Fruit fly (Drosophila melanogaster) whole organism, embryonic: ENCODE results near the gene CG4991.
A peak's percentile ranks its signal among the peaks of the same experiment; 100 is the strongest.

Experiments used
- CG12236 ChIP-seq: fragments of 200-800 bp; sonication (Bioruptor generic); optimal IDR thresholded peaks from 2 replicates; lab custom pipeline; 2016; ENCODE audit warnings: missing biosample characterization, missing genetic modification characterization
- CG12769 ChIP-seq: fragments of 200-800 bp; sonication (Bioruptor generic); optimal IDR thresholded peaks from 2 replicates; lab custom pipeline; 2019; ENCODE audit warnings: missing biosample characterization, mild to moderate bottlenecking, missing genetic modification characterization, moderate library complexity
- CG13424 ChIP-seq: fragments of 200-800 bp; sonication (Bioruptor generic); optimal IDR thresholded peaks from 2 replicates; lab custom pipeline; 2019; ENCODE audit warnings: missing biosample characterization, mild to moderate bottlenecking, missing genetic modification characterization, moderate library complexity
- CG14050 ChIP-seq: fragments of 200-800 bp; sonication (Bioruptor generic); IDR thresholded peaks from 3 replicates; pipeline ENCODE4 v1.3.6; 2022; ENCODE audit warnings: missing biosample characterization, missing genetic modification characterization
- CG14965 ChIP-seq: fragments of 200-800 bp; sonication (Bioruptor generic); optimal IDR thresholded peaks from 2 replicates; lab custom pipeline; 2016; ENCODE audit warnings: missing biosample characterization, missing genetic modification characterization, borderline replicate concordance
- CG1529 ChIP-seq: fragments of 200-800 bp; sonication (Bioruptor generic); optimal IDR thresholded peaks from 3 replicates; lab custom pipeline; 2018; ENCODE audit warnings: missing biosample characterization, missing genetic modification characterization
- CG15601 ChIP-seq: fragments of 200-800 bp; sonication (Bioruptor generic); optimal IDR thresholded peaks from 3 replicates; lab custom pipeline; 2019; ENCODE audit warnings: missing biosample characterization, mild to moderate bottlenecking, missing genetic modification characterization, moderate library complexity
- CG16779 ChIP-seq: fragments of 200-800 bp; sonication (Bioruptor generic); IDR thresholded peaks from 2 replicates; pipeline ENCODE4 v1.3.6; 2022; ENCODE audit warnings: missing biosample characterization, missing genetic modification characterization
- CG2120 ChIP-seq: fragments of 200-800 bp; sonication (Bioruptor generic); optimal IDR thresholded peaks from 3 replicates; lab custom pipeline; 2016; ENCODE audit warnings: missing biosample characterization, missing genetic modification characterization
- CG3281 ChIP-seq: fragments of 200-800 bp; sonication (Bioruptor generic); optimal IDR thresholded peaks from 3 replicates; lab custom pipeline; 2017; ENCODE audit warnings: missing biosample characterization, mild to moderate bottlenecking, missing genetic modification characterization
- CG33213 ChIP-seq: fragments of 200-800 bp; sonication (Bioruptor generic); optimal IDR thresholded peaks from 3 replicates; lab custom pipeline; 2016; ENCODE audit warnings: missing biosample characterization, missing genetic modification characterization
- CG3847 ChIP-seq: fragments of 200-800 bp; sonication (Bioruptor generic); IDR thresholded peaks from 2 replicates; pipeline ENCODE4 v1.3.6; 2022; ENCODE audit warnings: missing biosample characterization, missing genetic modification characterization
- CG6683 ChIP-seq: fragments of 200-800 bp; sonication (Bioruptor generic); optimal IDR thresholded peaks from 2 replicates; lab custom pipeline; 2017; ENCODE audit warnings: missing biosample characterization, mild to moderate bottlenecking, missing genetic modification characterization, missing genetic modification reagents
- CG6689 ChIP-seq: fragments of 200-800 bp; sonication (Bioruptor generic); IDR thresholded peaks from 2 replicates; pipeline ENCODE4 v1.3.6; 2022; ENCODE audit warnings: missing biosample characterization, missing genetic modification characterization
- CG7745 ChIP-seq: fragments of 200-800 bp; sonication (Bioruptor generic); optimal IDR thresholded peaks from 2 replicates; lab custom pipeline; 2018; ENCODE audit warnings: missing biosample characterization, mild to moderate bottlenecking, missing genetic modification characterization, moderate library complexity
- CG9437 ChIP-seq: fragments of 200-800 bp; sonication (Bioruptor generic); optimal IDR thresholded peaks from 2 replicates; lab custom pipeline; 2018; ENCODE audit warnings: missing biosample characterization, mild to moderate bottlenecking, missing genetic modification characterization
- CG9797 ChIP-seq: fragments of 200-800 bp; sonication (Bioruptor generic); optimal IDR thresholded peaks from 3 replicates; lab custom pipeline; 2018; ENCODE audit warnings: missing biosample characterization, mild to moderate bottlenecking, missing genetic modification characterization
- Dp ChIP-seq: fragments of 200-800 bp; sonication (Bioruptor generic); optimal IDR thresholded peaks from 2 replicates; lab custom pipeline; 2018; ENCODE audit warnings: missing biosample characterization, mild to moderate bottlenecking, missing genetic modification characterization, moderate library complexity
- Fer2 ChIP-seq: fragments of 200-800 bp; sonication (Bioruptor generic); optimal IDR thresholded peaks from 2 replicates; lab custom pipeline; 2018; ENCODE audit warnings: missing biosample characterization, mild to moderate bottlenecking, missing genetic modification characterization, moderate library complexity
- Gsc ChIP-seq: fragments of 200-800 bp; sonication (Bioruptor generic); IDR thresholded peaks from 2 replicates; pipeline ENCODE4 v1.3.6; 2022; ENCODE audit warnings: missing biosample characterization, missing genetic modification characterization
- Med ChIP-seq: fragments of 200-800 bp; sonication (Bioruptor generic); peaks from one replicate; lab custom pipeline; 2016; ENCODE audit warnings: missing biosample characterization, missing genetic modification characterization, mild to moderate bottlenecking, inconsistent platforms, moderate library complexity
- Myb ChIP-seq: fragments of 200-800 bp; sonication (Bioruptor generic); optimal IDR thresholded peaks from 2 replicates; lab custom pipeline; 2016; ENCODE audit warnings: missing biosample characterization, missing genetic modification characterization
- Oaz ChIP-seq: fragments of 200-800 bp; sonication (Bioruptor generic); IDR thresholded peaks from 2 replicates; pipeline ENCODE4 v1.3.6; 2022; ENCODE audit warnings: missing biosample characterization, missing genetic modification characterization
- Opbp ChIP-seq: fragments of 200-800 bp; sonication (Bioruptor generic); IDR thresholded peaks from 3 replicates; pipeline ENCODE4 v1.3.6; 2022; ENCODE audit warnings: missing biosample characterization, missing genetic modification characterization; ENCODE audit not compliant: partially characterized antibody
- Pdp1 ChIP-seq, 2 experiments: fragments of 200-800 bp; sonication (Bioruptor generic); optimal IDR thresholded peaks; 3 replicates each; lab custom pipeline; 2016; ENCODE audit warnings: missing biosample characterization in 2 of 2, missing genetic modification characterization in 2 of 2, mild to moderate bottlenecking in 1 of 2, moderate library complexity in 1 of 2
- Ravus ChIP-seq: fragments of 200-800 bp; sonication (Bioruptor generic); IDR thresholded peaks from 2 replicates; pipeline ENCODE4 v1.3.6; 2022; ENCODE audit warnings: missing biosample characterization, missing genetic modification characterization
- Side ChIP-seq: fragments of 200-800 bp; sonication (Bioruptor generic); optimal IDR thresholded peaks from 2 replicates; lab custom pipeline; 2016; ENCODE audit warnings: missing biosample characterization, missing genetic modification characterization
- YL-1 ChIP-seq: fragments of 200-800 bp; sonication (Bioruptor generic); optimal IDR thresholded peaks from 3 replicates; lab custom pipeline; 2017; ENCODE audit warnings: missing biosample characterization, mild to moderate bottlenecking, missing genetic modification characterization
- ase ChIP-seq: fragments of 200-800 bp; sonication (Bioruptor generic); IDR thresholded peaks from 3 replicates; pipeline ENCODE4 v1.3.6; 2022; ENCODE audit warnings: missing biosample characterization, missing genetic modification characterization
- bsh ChIP-seq, 2 experiments: fragments of 200-800 bp; sonication (Bioruptor generic); optimal IDR thresholded peaks; 2 replicates each; lab custom pipeline; 2017 to 2018; ENCODE audit warnings: mild to moderate bottlenecking in 2 of 2, missing biosample characterization in 2 of 2, missing genetic modification characterization in 2 of 2, moderate library complexity in 1 of 2
- caup ChIP-seq: fragments of 200-800 bp; sonication (Bioruptor generic); optimal IDR thresholded peaks from 3 replicates; lab custom pipeline; 2017; ENCODE audit warnings: missing biosample characterization, mild to moderate bottlenecking, missing genetic modification characterization, moderate library complexity; ENCODE audit not compliant: severe bottlenecking
- chm ChIP-seq: fragments of 200-800 bp; sonication (Bioruptor generic); IDR thresholded peaks from 2 replicates; pipeline ENCODE4 v1.3.6; 2022; ENCODE audit warnings: missing biosample characterization, missing genetic modification characterization
- gcm ChIP-seq: fragments of 200-800 bp; sonication (Bioruptor generic); optimal IDR thresholded peaks from 2 replicates; lab custom pipeline; 2019; ENCODE audit warnings: missing biosample characterization, mild to moderate bottlenecking, missing genetic modification characterization, moderate library complexity
- lola ChIP-seq, 3 experiments: fragments of >200 bp in 2 of 3; fragments of 200-800 bp in 1 of 3; sonication (Bioruptor generic) in 1 of 3; optimal IDR thresholded peaks; 2 replicates each; lab custom pipeline; 2017 to 2019; ENCODE audit warnings: missing biosample characterization in 3 of 3, missing genetic modification characterization in 3 of 3, mild to moderate bottlenecking in 1 of 3, moderate library complexity in 1 of 3
- pnt ChIP-seq: fragments of 200-800 bp; sonication (Bioruptor generic); optimal IDR thresholded peaks from 3 replicates; lab custom pipeline; 2016; ENCODE audit warnings: missing biosample characterization, missing genetic modification characterization
- pum ChIP-seq: fragments of 200-800 bp; sonication (Bioruptor generic); optimal IDR thresholded peaks from 2 replicates; lab custom pipeline; 2016; ENCODE audit warnings: missing biosample characterization, missing genetic modification characterization
- row ChIP-seq: fragments of 200-800 bp; sonication (Bioruptor generic); IDR thresholded peaks from 3 replicates; pipeline ENCODE4 v1.3.6; 2022; ENCODE audit warnings: missing biosample characterization, missing genetic modification characterization
- sisA ChIP-seq: fragments of 200-800 bp; sonication (Bioruptor generic); IDR thresholded peaks from 2 replicates; pipeline ENCODE4 v1.3.6; 2022; ENCODE audit warnings: missing biosample characterization, missing genetic modification characterization
- sr ChIP-seq: fragments of 200-800 bp; sonication (Bioruptor generic); IDR thresholded peaks from 3 replicates; pipeline ENCODE4 v1.3.6; 2022; ENCODE audit warnings: missing biosample characterization, missing genetic modification characterization
- unpg ChIP-seq: fragments of 200-800 bp; sonication (Bioruptor generic); optimal IDR thresholded peaks from 3 replicates; lab custom pipeline; 2018; ENCODE audit warnings: missing biosample characterization, mild to moderate bottlenecking, missing genetic modification characterization, moderate library complexity
- vvl ChIP-seq: fragments of 200-800 bp; sonication (Bioruptor generic); IDR thresholded peaks from 2 replicates; pipeline ENCODE4 v1.3.6; 2022; ENCODE audit warnings: missing biosample characterization, missing genetic modification characterization

The CG4991 gene

dm6 chrX:17147983-17148637, 56.5 kb downstream of the CG4991 start, which contains the start of gene RpS5a (continued):
- TF ChIP-seq pum (GFP tag; lab: Kevin White, UChicago) (peak; percentile 68), Dp (GFP tag; lab: Kevin White, UChicago) (peak; percentile 25), CG9797 (GFP tag; lab: Kevin White, UChicago) (peak; percentile 62), CG15601 (tag; lab: Kevin White, UChicago) (peak; percentile 47), ase (GFP tag; lab: Robert Waterston, UW) (peak; percentile 63; the same call in 2 of the 3 replicates), bsh (GFP tag; optimal IDR thresholded peaks at IDR 0.05; lab: Kevin White, UChicago) (peak; percentile 9 to 60), CG3281 (GFP tag; lab: Kevin White, UChicago) (peak; percentile 90), CG12236 (GFP tag; lab: Kevin White, UChicago) (peak; percentile 45), Opbp (GFP tag; lab: Robert Waterston, UW) (peak; percentile 65; the same call in 2 of the 3 replicates), Fer2 (tag; lab: Kevin White, UChicago) (peak; percentile 17), unpg (GFP tag; lab: Kevin White, UChicago) (peak; percentile 58), Gsc (GFP tag; lab: Robert Waterston, UW) (no peak), CG1529 (GFP tag; lab: Kevin White, UChicago) (peak; percentile 65), sr (GFP tag; lab: Robert Waterston, UW) (peak; percentile 63; the same call in 2 of the 3 replicates), Side (GFP tag; lab: Kevin White, UChicago) (peak; percentile 86), CG9437 (GFP tag; lab: Kevin White, UChicago) (peak; percentile 75), CG3847 (GFP tag; lab: Robert Waterston, UW) (peak; percentile 86), Oaz (GFP tag; lab: Robert Waterston, UW) (peak; percentile 60), CG13424 (tag; lab: Kevin White, UChicago) (peak; percentile 60), CG2120 (GFP tag; lab: Kevin White, UChicago) (peak; percentile 65), CG16779 (GFP tag; lab: Robert Waterston, UW) (0 out of 2 replicates have a peak, but pooled peaks have one; percentile 63), Ravus (GFP tag; lab: Robert Waterston, UW) (no peak; the same call in 1 of the 2 replicates), vvl (GFP tag; lab: Robert Waterston, UW) (peak; percentile 79), Myb (GFP tag; lab: Kevin White, UChicago) (peak; percentile 64), CG14050 (GFP tag; lab: Robert Waterston, UW) (peak; percentile 55; the same call in 2 of the 3 replicates), CG6689 (GFP tag; lab: Robert Waterston, UW) (peak; percentile 60), gcm (GFP tag; lab: Kevin White, UChicago) (peak; percentile 25), pnt (GFP tag; lab: Kevin White, UChicago) (peak; percentile 59), row (peak; percentile 77), Med (peak; percentile 98), lola (GFP tag; optimal IDR thresholded peaks at IDR 0.05; lab: Kevin White, UChicago) (peak in 1 of 3 experiments; percentile 48), YL-1 (GFP tag; lab: Kevin White, UChicago) (peak; percentile 98), CG7745 (no peak), chm (GFP tag; lab: Robert Waterston, UW) (peak; percentile 87), sisA (GFP tag; lab: Robert Waterston, UW) (peak; percentile 65), CG12769 (tag; lab: Kevin White, UChicago) (peak; percentile 59), CG6683 (GFP tag; lab: Kevin White, UChicago) (peak; percentile 66), caup (GFP tag; lab: Kevin White, UChicago) (peak; percentile 95), CG14965 (GFP tag; lab: Kevin White, UChicago) (peak; percentile 55), CG33213 (GFP tag; lab: Kevin White, UChicago) (peak; percentile 86), Pdp1 (GFP tag; optimal IDR thresholded peaks at IDR 0.05; lab: Kevin White, UChicago) (peak; percentile 70 to 74)
